Worm (Caenorhabditis elegans) whole organism, L1 larva: ENCODE measurements around the gene otpl-8.

ENCODE experiments used
- Y116A8C.19 ChIP-seq: sonication (generic microtip); optimal IDR thresholded peaks from 2 replicates; lab custom pipeline; 2016; ENCODE audit warnings: missing compliant biosample characterization, missing genetic modification characterization, borderline replicate concordance
- elt-3 ChIP-seq, 6 experiments: fragments of 150-350 bp in 1 of 6; sonication (generic microtip); optimal IDR thresholded peaks; 2 replicates each; lab custom pipeline; 2017 to 2018; ENCODE audit warnings: missing biosample characterization in 6 of 6, missing genetic modification characterization in 6 of 6, inconsistent platforms in 1 of 6
- lin-39 ChIP-seq: fragments of 150-350 bp; optimal IDR thresholded peaks from 2 replicates; lab custom pipeline; 2014; ENCODE audit warnings: missing biosample characterization, missing genetic modification reagents, missing genetic modification characterization
- mdl-1 ChIP-seq, 2 experiments: fragments of 150-350 bp; optimal IDR thresholded peaks; 2 replicates each; lab custom pipeline; 2014 to 2017; ENCODE audit warnings: missing biosample characterization in 2 of 2, missing genetic modification characterization in 2 of 2, inconsistent platforms in 1 of 2
- pag-3 ChIP-seq: sonication (generic microtip); optimal IDR thresholded peaks from 2 replicates; lab custom pipeline; 2017; ENCODE audit warnings: missing genetic modification characterization, mild to moderate bottlenecking, missing compliant biosample characterization, antibody characterized with exemption, borderline replicate concordance; ENCODE audit not compliant: insufficient read depth
- unc-62 ChIP-seq: fragments of 150-350 bp; optimal IDR thresholded peaks from 2 replicates; lab custom pipeline; 2014; ENCODE audit warnings: missing biosample characterization, missing genetic modification reagents, missing genetic modification characterization

- TF ChIP-seq Y116A8C.19 (tag; lab: Kevin White, UChicago), result no peak
- no peak for TF ChIP-seq mdl-1 (tag; optimal IDR thresholded peaks at IDR 0.05; lab: Kevin White, UChicago)
- no peak for TF ChIP-seq pag-3
- TF ChIP-seq lin-39 (tag; lab: Kevin White, UChicago), result no peak
- TF ChIP-seq unc-62 (GFP tag; lab: Kevin White, UChicago), result no peak
- TF ChIP-seq elt-3 (tag; optimal IDR thresholded peaks at IDR 0.05; lab: Kevin White, UChicago), result no peak
These were observed 14.1 kb downstream of the otpl-8 start, which contains the start of gene E01G6.2 for ce11 chrX:12256594-12257048.
